Worm (Caenorhabditis elegans) whole organism, young adult: Measurements from ENCODE around the gene zig-11.

Experiments used
- B0019.2 ChIP-seq: fragments of 200-800 bp; sonication (Bioruptor generic); conservative IDR thresholded peaks from 2 replicates; pipeline ENCODE4 v1.3.6; 2022; ENCODE audit warnings: missing genetic modification reagents, missing genetic modification characterization, missing compliant biosample characterization
- B0035.1 ChIP-seq: sonication (generic microtip); optimal IDR thresholded peaks from 2 replicates; lab custom pipeline; 2016; ENCODE audit warnings: missing genetic modification characterization, mild to moderate bottlenecking, missing compliant biosample characterization, missing genotype, missing genetic modification reagents
- C17E4.6 ChIP-seq: fragments of 200-800 bp; sonication (Bioruptor generic); IDR thresholded peaks from 2 replicates; pipeline ENCODE4 v1.3.6; 2022; ENCODE audit warnings: missing genetic modification reagents, missing genetic modification characterization, missing compliant biosample characterization
- D2030.7 ChIP-seq: fragments of 200-800 bp; sonication (Bioruptor generic); IDR thresholded peaks from 2 replicates; pipeline ENCODE4 v1.3.6; 2022; ENCODE audit warnings: missing genetic modification reagents, missing genetic modification characterization, missing compliant biosample characterization
- F10E7.11 ChIP-seq: sonication (generic microtip); optimal IDR thresholded peaks from 2 replicates; lab custom pipeline; 2017; ENCODE audit warnings: mild to moderate bottlenecking, missing genetic modification characterization, moderate library complexity, missing compliant biosample characterization
- F22D6.2 ChIP-seq: sonication (generic microtip); optimal IDR thresholded peaks from 2 replicates; lab custom pipeline; 2016; ENCODE audit warnings: mild to moderate bottlenecking, missing genetic modification characterization, missing compliant biosample characterization
- F33H1.4 ChIP-seq: fragments of 200-800 bp; sonication (Bioruptor generic); IDR thresholded peaks from 2 replicates; pipeline ENCODE4 v1.3.6; 2022; ENCODE audit warnings: missing genetic modification reagents, missing genetic modification characterization, missing compliant biosample characterization
- F39B2.1 ChIP-seq: fragments of 200-800 bp; sonication (Bioruptor generic); IDR thresholded peaks from 2 replicates; pipeline ENCODE4 v1.3.6; 2022; ENCODE audit warnings: missing genetic modification reagents, missing genetic modification characterization, missing compliant biosample characterization
- F52B5.7 ChIP-seq: sonication (generic microtip); optimal IDR thresholded peaks from 2 replicates; lab custom pipeline; 2016; ENCODE audit warnings: mild to moderate bottlenecking, missing genetic modification characterization, missing compliant biosample characterization
- F57A8.1 ChIP-seq: fragments of 200-800 bp; sonication (Bioruptor generic); optimal IDR thresholded peaks from 2 replicates; lab custom pipeline; 2018; ENCODE audit warnings: mild to moderate bottlenecking, missing genetic modification characterization, moderate library complexity, missing compliant biosample characterization
- F57C9.4 ChIP-seq: sonication (generic microtip); optimal IDR thresholded peaks from 2 replicates; lab custom pipeline; 2017; ENCODE audit warnings: mild to moderate bottlenecking, missing genetic modification characterization, missing compliant biosample characterization
- K11D2.4 ChIP-seq: fragments of 200-800 bp; sonication (Bioruptor generic); IDR thresholded peaks from 2 replicates; pipeline ENCODE4 v1.3.6; 2022; ENCODE audit warnings: missing genetic modification reagents, missing genetic modification characterization, missing compliant biosample characterization
- Y79H2A.3 ChIP-seq: fragments of 200-800 bp; sonication (Bioruptor generic); conservative IDR thresholded peaks from 2 replicates; pipeline ENCODE4 v1.3.6; 2022; ENCODE audit warnings: missing genetic modification reagents, missing genetic modification characterization, missing compliant biosample characterization
- ZK185.1 ChIP-seq: sonication (generic microtip); optimal IDR thresholded peaks from 2 replicates; lab custom pipeline; 2016; ENCODE audit warnings: mild to moderate bottlenecking, missing genetic modification characterization, missing compliant biosample characterization; ENCODE audit not compliant: poor library complexity, severe bottlenecking
- akir-1 ChIP-seq: fragments of 200-800 bp; sonication (Bioruptor generic); optimal IDR thresholded peaks from 2 replicates; lab custom pipeline; 2018; ENCODE audit warnings: mild to moderate bottlenecking, missing genetic modification characterization, moderate library complexity, missing compliant biosample characterization
- ama-1 ChIP-seq, 3 experiments: fragments of 150-350 bp in 1 of 3; sonication (generic microtip) in 2 of 3; optimal IDR thresholded peaks; 2 replicates each; lab custom pipeline; 2014 to 2018; ENCODE audit warnings: missing biosample characterization in 2 of 3, missing genetic modification characterization in 2 of 3, missing genetic modification reagents in 2 of 3
- aptf-3 ChIP-seq: fragments of 200-800 bp; sonication (Bioruptor generic); IDR thresholded peaks from 2 replicates; pipeline ENCODE4 v1.3.6; 2022; ENCODE audit warnings: missing genetic modification characterization, missing compliant biosample characterization
- atf-7 ChIP-seq: sonication (generic microtip); optimal IDR thresholded peaks from 2 replicates; lab custom pipeline; 2017; ENCODE audit warnings: mild to moderate bottlenecking, missing genetic modification characterization, missing compliant biosample characterization
- attf-3 ChIP-seq: fragments of 200-800 bp; sonication (Bioruptor generic); conservative IDR thresholded peaks from 2 replicates; pipeline ENCODE4 v1.3.6; 2022; ENCODE audit warnings: missing genetic modification reagents, missing genetic modification characterization, missing compliant biosample characterization
- attf-5 ChIP-seq: fragments of 200-800 bp; sonication (Bioruptor generic); optimal IDR thresholded peaks from 2 replicates; lab custom pipeline; 2018; ENCODE audit warnings: mild to moderate bottlenecking, missing genetic modification characterization, missing compliant biosample characterization
- attf-6 ChIP-seq: fragments of 200-800 bp; sonication (Bioruptor generic); IDR thresholded peaks from 2 replicates; pipeline ENCODE4 v1.3.6; 2022; ENCODE audit warnings: missing genetic modification reagents, missing genetic modification characterization, missing compliant biosample characterization
- bed-1 ChIP-seq: fragments of 200-800 bp; sonication (Bioruptor generic); IDR thresholded peaks from 2 replicates; pipeline ENCODE4 v1.3.6; 2022; ENCODE audit warnings: missing genetic modification reagents, missing genetic modification characterization, missing compliant biosample characterization
- bed-2 ChIP-seq: fragments of 200-800 bp; sonication (Bioruptor generic); IDR thresholded peaks from 2 replicates; pipeline ENCODE4 v1.3.6; 2022; ENCODE audit warnings: missing genetic modification reagents, missing genetic modification characterization, missing compliant biosample characterization
- ceh-27 ChIP-seq: fragments of 200-800 bp; sonication (Bioruptor generic); optimal IDR thresholded peaks from 2 replicates; lab custom pipeline; 2018; ENCODE audit warnings: mild to moderate bottlenecking, missing genetic modification characterization, moderate library complexity, missing compliant biosample characterization
- die-1 ChIP-seq: sonication (generic microtip); optimal IDR thresholded peaks from 2 replicates; lab custom pipeline; 2016; ENCODE audit warnings: missing genotype, mild to moderate bottlenecking, missing genetic modification characterization, missing compliant biosample characterization
- dox-1 ChIP-seq: fragments of 200-800 bp; sonication (Bioruptor generic); IDR thresholded peaks from 2 replicates; pipeline ENCODE4 v1.3.6; 2022; ENCODE audit warnings: missing genetic modification reagents, missing genetic modification characterization, missing compliant biosample characterization
- egl-18 ChIP-seq: fragments of 200-800 bp; sonication (Bioruptor generic); IDR thresholded peaks from 2 replicates; pipeline ENCODE4 v1.3.6; 2022; ENCODE audit warnings: missing genetic modification reagents, missing genetic modification characterization, missing compliant biosample characterization
- hlh-12 ChIP-seq: sonication (generic microtip); optimal IDR thresholded peaks from 2 replicates; lab custom pipeline; 2016; ENCODE audit warnings: missing genetic modification characterization, missing compliant biosample characterization
- hlh-26 ChIP-seq: fragments of 200-800 bp; sonication (Bioruptor generic); conservative IDR thresholded peaks from 2 replicates; pipeline ENCODE4 v1.3.6; 2022; ENCODE audit warnings: missing genetic modification reagents, missing genetic modification characterization, missing compliant biosample characterization
- lin-35 ChIP-seq, 3 experiments: fragments of 150-350 bp in 2 of 3; sonication (generic microtip) in 1 of 3; optimal IDR thresholded peaks; 2 replicates each; lab custom pipeline; 2014 to 2018; ENCODE audit warnings: missing biosample characterization in 3 of 3, missing genetic modification characterization in 3 of 3, missing genetic modification reagents in 3 of 3
- lin-54 ChIP-seq: fragments of 200-800 bp; sonication (Bioruptor generic); optimal IDR thresholded peaks from 2 replicates; lab custom pipeline; 2018; ENCODE audit warnings: mild to moderate bottlenecking, missing genetic modification characterization, missing compliant biosample characterization
- madf-3 ChIP-seq: fragments of 200-800 bp; sonication (Bioruptor generic); IDR thresholded peaks from 2 replicates; pipeline ENCODE4 v1.3.6; 2022; ENCODE audit warnings: missing genetic modification reagents, missing genetic modification characterization, missing compliant biosample characterization
- mel-28 ChIP-seq: sonication (generic microtip); optimal IDR thresholded peaks from 2 replicates; lab custom pipeline; 2016; ENCODE audit warnings: borderline replicate concordance, mild to moderate bottlenecking, missing genetic modification characterization, missing compliant biosample characterization
- mes-4 ChIP-seq: sonication (generic microtip); optimal IDR thresholded peaks from 2 replicates; lab custom pipeline; 2016; ENCODE audit warnings: missing genotype, missing genetic modification characterization, missing compliant biosample characterization
- mxl-1 ChIP-seq: sonication (generic microtip); optimal IDR thresholded peaks from 2 replicates; lab custom pipeline; 2016; ENCODE audit warnings: missing genetic modification characterization, missing compliant biosample characterization
- nfya-1 ChIP-seq: sonication (generic microtip); optimal IDR thresholded peaks from 2 replicates; lab custom pipeline; 2017; ENCODE audit warnings: antibody characterized with exemption, missing compliant biosample characterization, missing genetic modification characterization, borderline replicate concordance; ENCODE audit not compliant: insufficient read depth
- nfya-2 ChIP-seq: fragments of 200-800 bp; sonication (Bioruptor generic); IDR thresholded peaks from 2 replicates; pipeline ENCODE4 v1.3.6; 2022; ENCODE audit warnings: missing genetic modification reagents, missing genetic modification characterization, missing compliant biosample characterization
- nfyb-1 ChIP-seq: fragments of 200-800 bp; sonication (Bioruptor generic); IDR thresholded peaks from 2 replicates; pipeline ENCODE4 v1.3.6; 2022; ENCODE audit warnings: missing genetic modification reagents, missing genetic modification characterization, missing compliant biosample characterization
- nhr-90 ChIP-seq: sonication (generic microtip); optimal IDR thresholded peaks from 2 replicates; lab custom pipeline; 2016; ENCODE audit warnings: missing genotype, mild to moderate bottlenecking, missing genetic modification characterization, missing compliant biosample characterization
- pbrm-1 ChIP-seq: fragments of 200-800 bp; sonication (Bioruptor generic); IDR thresholded peaks from 2 replicates; pipeline ENCODE4 v1.3.6; 2022; ENCODE audit warnings: missing genetic modification reagents, missing genetic modification characterization, missing compliant biosample characterization
- repo-1 ChIP-seq: sonication (generic microtip); optimal IDR thresholded peaks from 2 replicates; lab custom pipeline; 2017; ENCODE audit warnings: mild to moderate bottlenecking, missing genetic modification characterization, missing compliant biosample characterization
- sdz-38 ChIP-seq: sonication (generic microtip); optimal IDR thresholded peaks from 2 replicates; lab custom pipeline; 2016; ENCODE audit warnings: missing genotype, missing genetic modification characterization, missing compliant biosample characterization
- somi-1 ChIP-seq: fragments of 200-800 bp; sonication (Bioruptor generic); optimal IDR thresholded peaks from 2 replicates; lab custom pipeline; 2018; ENCODE audit warnings: mild to moderate bottlenecking, missing genetic modification characterization, missing compliant biosample characterization
- sptf-2 ChIP-seq: fragments of 200-800 bp; sonication (Bioruptor generic); optimal IDR thresholded peaks from 2 replicates; lab custom pipeline; 2018; ENCODE audit warnings: mild to moderate bottlenecking, missing genetic modification characterization, missing compliant biosample characterization
- unc-62 ChIP-seq: fragments of 150-350 bp; optimal IDR thresholded peaks from 2 replicates; lab custom pipeline; 2014; ENCODE audit warnings: missing biosample characterization, missing genetic modification reagents, missing genetic modification characterization
- xnd-1 ChIP-seq: sonication (generic microtip); optimal IDR thresholded peaks from 2 replicates; lab custom pipeline; 2016; ENCODE audit warnings: missing genotype, missing genetic modification reagents, missing genetic modification characterization, missing compliant biosample characterization
- ztf-22 ChIP-seq: fragments of 200-800 bp; sonication (Bioruptor generic); optimal IDR thresholded peaks from 2 replicates; lab custom pipeline; 2018; ENCODE audit warnings: mild to moderate bottlenecking, missing genetic modification characterization, moderate library complexity, missing compliant biosample characterization
- ztf-6 ChIP-seq: fragments of 200-800 bp; sonication (Bioruptor generic); IDR thresholded peaks from 2 replicates; pipeline ENCODE4 v1.3.6; 2022; ENCODE audit warnings: missing genetic modification reagents, missing genetic modification characterization, missing compliant biosample characterization

Gene zig-11

ce11 chrV:1875497-1875988 lies 17.2 kb downstream of the zig-11 start (continued):
- TF ChIP-seq mel-28 (tag; lab: Kevin White, UChicago) (no peak), lin-35 (GFP tag; optimal IDR thresholded peaks at IDR 0.05; lab: Kevin White, UChicago) (no peak), K11D2.4 (GFP tag; lab: Robert Waterston, UW) (peak; percentile 43; the same call in 1 of the 2 replicates), F33H1.4 (0 out of 2 replicates have a peak, but pooled peaks have one; percentile 35), egl-18 (no peak), mxl-1 (tag; lab: Kevin White, UChicago) (peak; percentile 9), sdz-38 (no peak), sptf-2 (GFP tag; lab: Kevin White, UChicago) (no peak), unc-62 (GFP tag; lab: Kevin White, UChicago) (no peak), C17E4.6 (GFP tag; lab: Robert Waterston, UW) (0 out of 2 replicates have a peak, but pooled peaks have one; percentile 11), ztf-6 (GFP tag; lab: Robert Waterston, UW) (no peak), mes-4 (tag; lab: Kevin White, UChicago) (no peak), madf-3 (GFP tag; lab: Robert Waterston, UW) (peak; percentile 61; the same call in 1 of the 2 replicates), die-1 (tag; lab: Kevin White, UChicago) (no peak), somi-1 (GFP tag; lab: Kevin White, UChicago) (no peak), attf-6 (GFP tag; lab: Robert Waterston, UW) (peak; percentile 69; the same call in 1 of the 2 replicates), F22D6.2 (tag; lab: Kevin White, UChicago) (no peak), akir-1 (GFP tag; lab: Kevin White, UChicago) (no peak), nhr-90 (tag; lab: Kevin White, UChicago) (no peak), ZK185.1 (no peak), dox-1 (GFP tag; lab: Robert Waterston, UW) (peak; percentile 59), D2030.7 (GFP tag; lab: Robert Waterston, UW) (peak; percentile 68), lin-54 (peak; percentile 60), xnd-1 (tag; lab: Kevin White, UChicago) (no peak), hlh-12 (no peak), F57C9.4 (tag; lab: Kevin White, UChicago) (peak; percentile 94), ama-1 (optimal IDR thresholded peaks at IDR 0.05; lab: Kevin White, UChicago) (no peak), ama-1 (GFP tag; optimal IDR thresholded peaks at IDR 0.05; lab: Kevin White, UChicago) (peak in 1 of 2 experiments; percentile 61), bed-2 (GFP tag; lab: Robert Waterston, UW) (no peak), pbrm-1 (peak; percentile 67; the same call in 1 of the 2 replicates), Y79H2A.3 (GFP tag; lab: Robert Waterston, UW) (peak; percentile 93), nfyb-1 (peak; percentile 53), atf-7 (tag; lab: Kevin White, UChicago) (peak; percentile 76), B0035.1 (tag; lab: Kevin White, UChicago) (no peak), aptf-3 (peak; percentile 89), F39B2.1 (GFP tag; lab: Robert Waterston, UW) (peak; percentile 21; the same call in 1 of the 2 replicates), F10E7.11 (tag; lab: Kevin White, UChicago) (peak; percentile 93), ceh-27 (GFP tag; lab: Kevin White, UChicago) (no peak), repo-1 (peak; percentile 87), nfya-2 (GFP tag; lab: Robert Waterston, UW) (no peak), attf-3 (GFP tag; lab: Robert Waterston, UW) (peak; percentile 64), attf-5 (GFP tag; lab: Kevin White, UChicago) (peak; percentile 27), hlh-26 (GFP tag; lab: Robert Waterston, UW) (no peak), F52B5.7 (peak; percentile 96), B0019.2 (GFP tag; lab: Robert Waterston, UW) (no peak; the same call in 1 of the 2 replicates), ztf-22 (GFP tag; lab: Kevin White, UChicago) (no peak), F57A8.1 (no peak), bed-1 (no peak), nfya-1 (no peak)
